Worm (Caenorhabditis elegans): Measurements from ENCODE around the gene ZK1248.17.
"Not testable (repeated sequence)": the region's sequence is repeated elsewhere in the genome, so short reads cannot be mapped to it uniquely, and the experiment has no call there.

The ZK1248.17 gene

ce11 chrII:5845441-5845840 lies at the start of gene ZK1248.17, which contains the start of gene H41C03.3:
ZK1248.17 (minus strand) TSS chrII:5845541.
H41C03.3 (plus strand) TSS chrII:5845777.
- no peak for TF ChIP-seq ets-7 (tag; optimal IDR thresholded peaks at IDR 0.05)
- no peak for TF ChIP-seq tbx-37 (GFP tag; conservative IDR thresholded peaks at IDR 0.05)
- TF ChIP-seq B0310.2 (tag; optimal IDR thresholded peaks at IDR 0.05) = no peak
- TF ChIP-seq F13C5.2 (tag; optimal IDR thresholded peaks at IDR 0.05) = no peak
- no peak for TF ChIP-seq flt-1 (GFP tag; IDR thresholded peaks at IDR 0.05)
- TF ChIP-seq hmg-4 (GFP tag; optimal IDR thresholded peaks at IDR 0.05) = no peak
- TF ChIP-seq ceh-13 (GFP tag; optimal IDR thresholded peaks at IDR 0.05) = no peak
- TF ChIP-seq tra-4 (tag; optimal IDR thresholded peaks at IDR 0.05) = no peak
- TF ChIP-seq sea-1 (GFP tag; conservative IDR thresholded peaks at IDR 0.05) = no peak
- no peak for TF ChIP-seq pes-1 (GFP tag; IDR thresholded peaks at IDR 0.05)
- no peak for TF ChIP-seq scrt-1 (GFP tag; IDR thresholded peaks at IDR 0.05)
- TF ChIP-seq hmbx-1 (tag; optimal IDR thresholded peaks at IDR 0.05) = no peak
- TF ChIP-seq ceh-36 (tag; optimal IDR thresholded peaks at IDR 0.05) = no peak
- no peak for TF ChIP-seq hnd-1 (tag; optimal IDR thresholded peaks at IDR 0.05)
- no peak for TF ChIP-seq ama-1 (optimal IDR thresholded peaks at IDR 0.05)
- TF ChIP-seq aly-1 (tag; optimal IDR thresholded peaks at IDR 0.05) = no peak
- TF ChIP-seq tbx-11 (GFP tag; IDR thresholded peaks at IDR 0.05) = no peak

DNA sequence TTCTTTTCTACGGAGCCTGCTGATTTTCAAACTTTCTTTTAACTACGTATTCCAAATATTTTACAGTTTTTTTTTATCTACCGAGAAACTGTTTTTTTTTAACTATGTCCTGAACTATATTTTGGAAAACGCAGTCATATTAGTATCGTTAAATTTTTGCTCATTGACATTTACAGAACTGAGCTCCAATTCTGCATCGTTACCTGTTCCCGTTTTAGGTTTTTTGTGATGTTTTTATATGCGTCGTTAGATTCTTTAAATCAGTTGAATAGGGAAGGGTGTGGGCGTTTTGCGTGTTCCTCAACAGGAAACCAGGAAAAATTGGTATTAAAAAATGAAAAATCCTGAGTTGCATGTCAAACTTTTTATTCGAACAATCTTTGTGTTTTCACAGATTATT lies 47.5 kb upstream of the ZK1248.17 start:
- TF ChIP-seq tbx-37 (GFP tag; conservative IDR thresholded peaks at IDR 0.05) (no peak), hmbx-1 (tag; optimal IDR thresholded peaks at IDR 0.05) (no peak), tbx-11 (GFP tag; IDR thresholded peaks at IDR 0.05) (no peak), pes-1 (GFP tag; IDR thresholded peaks at IDR 0.05) (no peak), flt-1 (GFP tag; IDR thresholded peaks at IDR 0.05) (no peak), scrt-1 (GFP tag; IDR thresholded peaks at IDR 0.05) (no peak), aly-1 (tag; optimal IDR thresholded peaks at IDR 0.05) (no peak), B0310.2 (tag; optimal IDR thresholded peaks at IDR 0.05) (no peak), sea-1 (GFP tag; conservative IDR thresholded peaks at IDR 0.05) (no peak), hmg-4 (GFP tag; optimal IDR thresholded peaks at IDR 0.05) (no peak)

DNA sequence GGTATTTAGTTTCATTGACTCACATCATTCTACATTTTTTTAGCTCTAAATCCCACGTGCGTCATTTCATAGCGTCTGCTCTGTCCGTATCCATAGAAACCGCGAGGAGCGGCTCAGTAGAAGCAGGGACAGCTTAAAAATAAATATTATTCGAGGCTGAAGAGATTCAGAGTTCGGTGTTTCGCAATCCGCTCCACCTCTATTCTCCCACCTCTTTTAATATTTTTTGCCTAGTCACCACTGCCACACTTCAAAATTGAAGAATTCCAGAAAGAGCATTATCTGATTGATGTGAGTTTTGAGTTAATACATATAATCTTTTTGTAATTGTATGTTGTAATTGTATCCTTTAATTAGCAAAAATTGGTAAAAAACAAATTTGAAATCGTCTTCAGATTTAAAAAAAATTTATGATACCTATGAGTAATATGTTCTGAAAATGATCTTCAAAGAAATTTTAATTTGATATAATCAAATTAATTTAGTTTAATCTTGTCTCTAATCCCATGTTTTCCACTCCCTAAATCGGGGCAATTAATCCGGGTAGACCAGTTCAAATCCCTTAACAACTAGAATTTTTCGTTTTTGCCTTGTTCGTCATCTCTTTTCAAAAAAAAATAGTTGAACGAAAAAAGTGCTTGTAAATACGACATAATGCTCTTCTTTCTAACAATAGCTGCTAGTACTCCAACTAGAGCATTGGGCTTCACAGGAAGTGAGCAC lies 44.2 kb upstream of the ZK1248.17 start:
- TF ChIP-seq ceh-13 (GFP tag; optimal IDR thresholded peaks at IDR 0.05) = no peak
- peak; percentile 64 for TF ChIP-seq ceh-36 (tag; optimal IDR thresholded peaks at IDR 0.05)

DNA sequence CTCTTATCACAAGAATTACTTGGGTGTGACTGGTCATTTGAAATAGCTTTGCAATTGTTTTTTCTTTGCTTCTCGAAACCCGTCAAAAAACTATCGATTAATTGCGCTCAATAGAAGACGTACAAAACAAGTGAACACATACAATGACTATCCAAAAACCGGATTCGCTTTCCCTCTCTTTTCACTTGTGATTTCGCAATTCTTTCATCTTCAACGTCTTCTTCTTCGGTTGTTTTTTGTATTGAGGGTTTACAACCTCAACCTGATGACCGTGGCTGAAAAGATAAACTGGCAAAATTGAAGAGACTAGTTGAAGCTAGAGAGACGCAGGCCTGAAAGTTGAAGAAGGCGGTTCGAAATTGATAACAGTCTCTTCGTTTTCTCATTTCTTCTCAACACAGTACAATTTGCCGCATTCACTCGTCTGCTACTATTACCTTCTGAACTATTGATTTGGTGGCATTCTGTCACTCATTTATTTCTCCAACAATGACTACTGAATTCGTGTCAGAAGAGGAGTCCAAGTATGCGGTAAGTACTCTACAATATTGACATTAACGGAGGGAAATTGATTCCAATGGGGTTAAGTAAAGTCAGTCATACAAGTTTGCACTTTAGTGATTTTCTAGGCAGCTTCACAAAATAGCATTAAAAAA lies 40.8 kb upstream of the ZK1248.17 start:
- TF ChIP-seq ceh-13 (GFP tag; optimal IDR thresholded peaks at IDR 0.05) (no peak), flt-1 (GFP tag; IDR thresholded peaks at IDR 0.05) (no peak)

DNA sequence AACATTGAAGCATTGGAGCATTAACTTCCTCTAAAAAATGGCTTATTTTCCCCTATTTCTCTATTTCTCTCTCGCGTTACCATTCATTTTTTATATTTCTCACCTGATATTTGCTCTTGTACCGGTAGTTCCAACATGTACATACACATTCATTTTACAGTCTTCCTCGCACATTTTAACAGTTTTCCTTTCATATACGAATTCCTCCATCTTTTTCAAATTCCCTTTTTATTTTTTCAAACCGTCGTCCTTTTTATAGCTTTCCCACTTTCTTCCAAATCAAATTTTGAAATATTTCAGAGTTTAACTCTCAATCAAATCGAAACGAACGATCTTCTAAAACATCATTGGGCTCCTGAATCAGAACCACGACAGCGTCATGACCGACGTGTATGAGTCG lies 38.9 kb upstream of the ZK1248.17 start, which contains the start of gene rfip-1:
Gene rfip-1, plus strand, starts transcription at position 301 of the 400 bp plus-strand sequence.
- TF ChIP-seq F13C5.2 (tag; optimal IDR thresholded peaks at IDR 0.05) = no peak
- TF ChIP-seq ceh-36 (tag; optimal IDR thresholded peaks at IDR 0.05) = no peak
- no peak for TF ChIP-seq sea-1 (GFP tag; conservative IDR thresholded peaks at IDR 0.05)
- no peak for TF ChIP-seq aly-1 (tag; optimal IDR thresholded peaks at IDR 0.05)
- no peak for TF ChIP-seq B0310.2 (tag; optimal IDR thresholded peaks at IDR 0.05)
- TF ChIP-seq tra-4 (tag; optimal IDR thresholded peaks at IDR 0.05) = no peak
- TF ChIP-seq ceh-13 (GFP tag; optimal IDR thresholded peaks at IDR 0.05) = no peak

DNA sequence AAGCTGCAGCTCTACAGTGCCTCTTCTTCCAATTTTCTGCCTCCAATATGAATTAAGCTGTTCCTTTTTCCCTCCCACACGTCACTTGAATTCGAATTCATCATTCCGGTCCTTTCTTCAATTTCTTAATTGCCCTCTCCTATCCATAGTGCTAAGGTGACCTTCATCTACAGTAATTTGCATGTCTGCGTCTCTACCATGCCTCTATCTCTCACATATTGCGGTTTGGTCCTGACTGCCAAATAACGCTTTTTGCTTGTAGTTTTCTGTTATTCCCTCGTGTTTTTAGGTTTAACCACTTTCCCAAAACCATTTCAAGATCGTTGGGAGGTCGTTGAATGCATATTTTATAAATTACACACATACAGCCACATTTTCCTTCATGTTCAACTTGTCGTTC lies 35.3 kb upstream of the ZK1248.17 start:
- TF ChIP-seq tbx-11 (GFP tag; IDR thresholded peaks at IDR 0.05) = no peak
- no peak for TF ChIP-seq ceh-36 (tag; optimal IDR thresholded peaks at IDR 0.05)
- TF ChIP-seq hnd-1 (tag; optimal IDR thresholded peaks at IDR 0.05) = no peak
- no peak for TF ChIP-seq aly-1 (tag; optimal IDR thresholded peaks at IDR 0.05)
- no peak for TF ChIP-seq ceh-13 (GFP tag; optimal IDR thresholded peaks at IDR 0.05)
- no peak for TF ChIP-seq ets-7 (tag; optimal IDR thresholded peaks at IDR 0.05)
- no peak for TF ChIP-seq B0310.2 (tag; optimal IDR thresholded peaks at IDR 0.05)
- TF ChIP-seq F13C5.2 (tag; optimal IDR thresholded peaks at IDR 0.05) = no peak
- TF ChIP-seq sea-1 (GFP tag; conservative IDR thresholded peaks at IDR 0.05) = no peak
- no peak for TF ChIP-seq hmg-4 (GFP tag; optimal IDR thresholded peaks at IDR 0.05)
- TF ChIP-seq flt-1 (GFP tag; IDR thresholded peaks at IDR 0.05) = no peak
- TF ChIP-seq hmbx-1 (tag; optimal IDR thresholded peaks at IDR 0.05) = no peak
- no peak for TF ChIP-seq scrt-1 (GFP tag; IDR thresholded peaks at IDR 0.05)
- TF ChIP-seq pes-1 (GFP tag; IDR thresholded peaks at IDR 0.05) = no peak
- TF ChIP-seq tbx-37 (GFP tag; conservative IDR thresholded peaks at IDR 0.05) = no peak
- TF ChIP-seq ama-1 (optimal IDR thresholded peaks at IDR 0.05) = no peak
- TF ChIP-seq tra-4 (tag; optimal IDR thresholded peaks at IDR 0.05) = no peak

DNA sequence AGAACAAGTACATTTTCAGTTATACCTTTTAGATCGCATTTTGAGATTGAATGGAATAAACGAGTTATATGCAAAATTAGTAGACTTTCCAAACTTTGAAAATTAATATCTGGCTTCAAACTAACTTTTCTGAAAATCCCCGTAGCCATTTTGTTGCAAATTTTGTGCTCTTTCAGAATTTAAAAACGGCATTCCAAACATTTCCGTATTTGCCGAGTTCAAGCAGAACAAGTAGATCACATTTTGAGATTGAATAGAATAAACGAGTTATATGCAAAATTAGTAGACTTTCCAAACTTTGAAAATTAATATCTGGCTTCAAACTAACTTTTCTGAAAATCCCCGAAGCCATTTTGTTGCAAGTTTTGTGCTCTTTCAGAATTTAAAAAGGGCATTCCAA lies 31.2 kb upstream of the ZK1248.17 start, which contains the start of gene F55C12.2:
Gene F55C12.2, plus strand, starts transcription at position 301 of the 400 bp plus-strand sequence.
- not testable (repeated sequence) for TF ChIP-seq ets-7, ceh-36, tra-4 (tag; optimal IDR thresholded peaks at IDR 0.05)

- TF ChIP-seq pes-1 (GFP tag; IDR thresholded peaks at IDR 0.05) (no peak), aly-1 (tag; optimal IDR thresholded peaks at IDR 0.05) (no peak), hmbx-1 (tag; optimal IDR thresholded peaks at IDR 0.05) (no peak), hmg-4 (GFP tag; optimal IDR thresholded peaks at IDR 0.05) (no peak), sea-1 (GFP tag; conservative IDR thresholded peaks at IDR 0.05) (no peak), ceh-13 (GFP tag; optimal IDR thresholded peaks at IDR 0.05) (no peak), tbx-37 (GFP tag; conservative IDR thresholded peaks at IDR 0.05) (no peak), tbx-11 (GFP tag; IDR thresholded peaks at IDR 0.05) (no peak), B0310.2 (tag; optimal IDR thresholded peaks at IDR 0.05) (no peak), flt-1 (GFP tag; IDR thresholded peaks at IDR 0.05) (no peak), ama-1 (optimal IDR thresholded peaks at IDR 0.05) (no peak), hnd-1 (tag; optimal IDR thresholded peaks at IDR 0.05) (no peak), scrt-1 (GFP tag; IDR thresholded peaks at IDR 0.05) (no peak), F13C5.2 (tag; optimal IDR thresholded peaks at IDR 0.05) (no peak), ceh-36 (tag; optimal IDR thresholded peaks at IDR 0.05) (no peak)
These were observed 30.7 kb upstream of the ZK1248.17 start, which contains the start of gene F55C12.6 for ce11 chrII:5876053-5876452. F55C12.6 (minus strand) TSS chrII:5876153.
